Worm (Caenorhabditis elegans) whole organism, L4 larva: ENCODE measurements around the gene K12H4.5.

ENCODE experiments used
- aly-2 ChIP-seq: sonication (generic microtip); optimal IDR thresholded peaks from 2 replicates; lab custom pipeline; 2018; ENCODE audit warnings: missing biosample characterization, missing genetic modification characterization
- nhr-76 ChIP-seq: fragments of 150-350 bp; optimal IDR thresholded peaks from 2 replicates; lab custom pipeline; 2014; ENCODE audit warnings: missing biosample characterization, missing genetic modification characterization

DNA sequence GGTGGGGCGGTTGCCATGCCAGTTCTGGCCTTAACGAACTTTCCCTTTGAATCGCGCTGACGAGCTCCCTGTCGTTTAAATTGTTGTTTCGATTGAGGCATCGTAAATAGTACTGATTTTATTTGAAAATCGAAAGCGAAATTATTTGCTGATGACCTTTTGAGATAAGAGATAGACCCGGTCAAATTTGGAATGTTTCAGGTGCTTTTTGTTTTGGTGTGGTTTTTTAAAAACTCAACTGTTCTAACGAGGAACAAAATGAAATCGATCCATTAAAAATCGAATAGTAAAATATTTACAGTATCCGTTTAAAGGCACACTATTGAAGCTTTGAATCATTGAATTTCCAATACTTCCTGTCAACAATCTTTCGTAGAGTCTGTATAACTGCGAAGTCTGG lies 1.5 kb upstream of the K12H4.5 start, which contains the start of gene K12H4.6:
- TF ChIP-seq aly-2 = no peak
- TF ChIP-seq nhr-76 (tag; lab: Kevin White, UChicago) = no peak
